Worm (Caenorhabditis elegans): ENCODE results near the gene Y39F10A.6.

Gene Y39F10A.6

DNA sequence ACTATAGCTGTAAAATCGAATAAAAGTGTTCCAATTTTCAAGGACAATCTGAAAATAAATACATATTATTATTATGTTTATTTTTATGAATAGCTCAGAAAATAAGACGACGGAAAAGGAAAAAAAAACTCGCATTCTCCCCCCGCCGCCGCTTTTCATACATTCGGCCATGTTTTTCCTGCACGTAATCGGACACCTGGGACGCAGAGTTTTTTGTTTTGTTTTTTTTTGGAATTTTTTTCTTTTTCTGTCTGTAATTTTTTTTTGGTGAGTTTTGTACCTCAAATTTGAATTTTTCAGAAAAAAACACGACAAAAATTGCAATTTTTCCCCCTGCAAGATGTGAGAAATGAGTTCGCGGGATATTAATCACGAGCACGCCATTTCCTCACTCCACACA lies 13.2 kb downstream of the Y39F10A.6 start, which contains the start of gene C08G5.6:
Gene C08G5.6, plus strand, starts transcription at position 301 of the 400 bp plus-strand sequence.
- TF ChIP-seq lin-11 (tag; optimal IDR thresholded peaks at IDR 0.05) (no peak), unc-55 (GFP tag; optimal IDR thresholded peaks at IDR 0.05) (no peak), ztf-16 (tag; optimal IDR thresholded peaks at IDR 0.05) (no peak), ref-2 (tag; optimal IDR thresholded peaks at IDR 0.05) (no peak), ceh-48 (tag; optimal IDR thresholded peaks at IDR 0.05) (no peak), hlh-13 (GFP tag; optimal IDR thresholded peaks at IDR 0.05) (no peak), K09A11.1 (tag; optimal IDR thresholded peaks at IDR 0.05; ENCODE audit: insufficient read depth) (no peak), Y22D7AL.16 (tag; optimal IDR thresholded peaks at IDR 0.05) (no peak), mec-3 (tag; optimal IDR thresholded peaks at IDR 0.05; ENCODE audit: borderline replicate concordance) (no peak), unc-86 (tag; optimal IDR thresholded peaks at IDR 0.05) (no peak), fkh-6 (tag; optimal IDR thresholded peaks at IDR 0.05) (no peak), ets-4 (tag; optimal IDR thresholded peaks at IDR 0.05) (no peak), F13H6.1 (tag; optimal IDR thresholded peaks at IDR 0.05) (no peak), ttx-3 (tag; optimal IDR thresholded peaks at IDR 0.05) (no peak), eyg-1 (tag; optimal IDR thresholded peaks at IDR 0.05) (no peak), K02D7.2 (tag; optimal IDR thresholded peaks at IDR 0.05) (no peak), sox-4 (tag; optimal IDR thresholded peaks at IDR 0.05) (no peak), ceh-45 (GFP tag; IDR thresholded peaks at IDR 0.05) (no peak)

DNA sequence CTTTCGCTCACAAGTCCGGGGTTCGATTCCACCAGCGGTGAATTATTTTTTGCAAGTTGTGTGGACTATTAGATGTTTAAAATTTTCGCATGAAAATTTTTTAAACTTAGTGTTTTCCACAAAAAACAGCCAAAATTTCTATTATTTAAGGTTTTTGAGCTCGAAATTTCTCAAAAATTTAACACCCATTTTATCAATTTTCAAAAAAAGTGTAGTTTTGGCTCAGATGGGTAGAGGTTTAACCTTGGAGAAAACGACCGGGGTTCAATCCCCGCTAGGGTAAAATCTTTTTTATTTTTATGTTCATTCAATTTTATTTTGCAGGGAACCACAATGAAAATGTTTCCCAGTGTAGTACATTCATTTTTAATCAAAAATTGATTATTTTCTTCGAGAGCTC lies 14.2 kb downstream of the Y39F10A.6 start:
- TF ChIP-seq ceh-45 (GFP tag; IDR thresholded peaks at IDR 0.05) (no peak), ceh-19 (GFP tag; optimal IDR thresholded peaks at IDR 0.05) (no peak), dve-1 (tag; optimal IDR thresholded peaks at IDR 0.05) (no peak), tbx-7 (tag; optimal IDR thresholded peaks at IDR 0.05) (no peak), ahr-1 (tag; optimal IDR thresholded peaks at IDR 0.05) (no peak), ztf-16 (tag; optimal IDR thresholded peaks at IDR 0.05) (no peak), lin-11 (tag; optimal IDR thresholded peaks at IDR 0.05) (no peak), nhr-232 (tag; optimal IDR thresholded peaks at IDR 0.05) (no peak), ceh-30 (tag; optimal IDR thresholded peaks at IDR 0.05) (no peak)

DNA sequence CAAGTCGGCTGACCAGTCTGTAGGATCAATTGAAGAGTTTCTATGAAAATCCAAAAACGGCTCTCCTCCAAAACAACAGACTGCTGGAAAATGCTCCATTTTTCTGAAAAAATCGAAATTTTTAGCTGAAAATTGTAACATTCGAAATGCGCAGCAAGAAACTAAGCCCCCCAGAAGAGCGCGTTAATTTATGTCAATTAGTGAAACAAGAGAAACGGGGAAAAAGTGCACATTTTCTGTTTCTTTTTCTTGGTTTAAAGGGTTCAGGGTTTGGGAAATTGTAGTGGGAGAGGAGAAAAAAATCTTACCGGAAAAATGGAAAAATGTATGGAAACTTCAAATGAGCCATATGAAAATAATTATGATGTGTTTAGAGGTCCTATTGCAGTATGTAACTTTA lies 18.2 kb downstream of the Y39F10A.6 start, which contains the start of gene C08G5.7:
Gene C08G5.7, minus strand, starts transcription at position 101 of the 400 bp plus-strand sequence.
- TF ChIP-seq pag-3 (tag; optimal IDR thresholded peaks at IDR 0.05; ENCODE audit: borderline replicate concordance) (no peak), ama-1 (optimal IDR thresholded peaks at IDR 0.05) (no peak), pat-9 (tag; optimal IDR thresholded peaks at IDR 0.05) (no peak), sdc-2 (tag; optimal IDR thresholded peaks at IDR 0.05) (no peak), ceh-22 (tag; optimal IDR thresholded peaks at IDR 0.05) (no peak), nhr-232 (tag; optimal IDR thresholded peaks at IDR 0.05) (no peak), hlh-8 (tag; optimal IDR thresholded peaks at IDR 0.05) (no peak), ceh-18 (tag; optimal IDR thresholded peaks at IDR 0.05) (no peak), gmeb-2 (tag; optimal IDR thresholded peaks at IDR 0.05) (no peak), unc-86 (tag; optimal IDR thresholded peaks at IDR 0.05) (no peak), ets-4 (tag; optimal IDR thresholded peaks at IDR 0.05) (no peak), dmd-4 (tag; optimal IDR thresholded peaks at IDR 0.05; ENCODE audit: borderline replicate concordance) (no peak)

DNA sequence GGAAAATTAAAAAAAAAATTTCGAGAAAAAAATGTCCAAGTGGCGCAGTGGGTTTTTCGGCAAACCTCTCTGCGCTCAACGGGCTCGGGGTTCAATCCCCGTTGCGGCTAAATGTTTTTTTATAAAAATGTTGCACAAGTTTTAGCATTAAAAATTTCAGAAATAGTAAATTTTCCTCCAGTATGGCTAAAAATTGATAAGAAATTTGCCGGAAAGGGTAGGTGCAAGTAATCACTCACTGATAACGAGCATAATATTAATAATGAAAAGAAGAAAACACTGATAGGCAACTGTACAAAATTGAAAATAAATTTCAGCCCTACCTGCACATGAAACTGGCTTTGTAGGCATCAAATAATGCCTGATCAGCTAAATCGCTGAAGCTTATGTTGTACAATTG lies 19.0 kb downstream of the Y39F10A.6 start:
- TF ChIP-seq npax-4 (tag; optimal IDR thresholded peaks at IDR 0.05) (no peak), pag-3 (tag; optimal IDR thresholded peaks at IDR 0.05; ENCODE audit: borderline replicate concordance) (no peak), ztf-16 (tag; optimal IDR thresholded peaks at IDR 0.05) (no peak), elt-2 (tag; optimal IDR thresholded peaks at IDR 0.05) (peak; percentile 66)

DNA sequence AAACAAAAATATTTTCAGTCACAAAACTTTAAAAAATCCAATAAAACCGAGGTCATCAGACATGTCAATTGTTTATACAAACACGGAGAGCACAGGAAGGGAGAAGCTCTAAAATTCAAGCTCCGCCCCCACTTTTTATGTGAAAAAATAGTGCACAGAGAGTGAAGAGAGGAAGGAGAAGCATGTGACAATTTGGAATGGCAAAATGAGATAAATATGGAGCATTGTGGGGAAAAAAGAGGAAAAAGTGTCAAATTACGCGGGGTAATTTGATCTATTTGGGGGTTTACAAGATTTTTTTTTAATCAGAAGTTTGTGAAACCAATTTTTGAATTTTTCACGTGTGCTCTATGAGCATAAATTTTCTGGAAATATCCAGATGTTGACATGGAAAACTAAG lies 20.5 kb downstream of the Y39F10A.6 start:
- TF ChIP-seq npax-4 (tag; optimal IDR thresholded peaks at IDR 0.05) (no peak), ahr-1 (tag; optimal IDR thresholded peaks at IDR 0.05) (no peak), ceh-34 (tag; optimal IDR thresholded peaks at IDR 0.05) (peak; percentile 90), unc-42 (tag; optimal IDR thresholded peaks at IDR 0.05) (peak; percentile 21), F13H6.1 (tag; optimal IDR thresholded peaks at IDR 0.05) (no peak), ttx-3 (tag; optimal IDR thresholded peaks at IDR 0.05) (no peak), ceh-9 (tag; optimal IDR thresholded peaks at IDR 0.05) (no peak)

Measured in whole organism, late embryonic.